Fruit fly (Drosophila melanogaster) whole organism, wandering third instar larva: ENCODE data around the gene gNacalpha.

ENCODE experiments used
- Vsx2 ChIP-seq: fragments of 200-300, 225-300 bp; sonication (Bioruptor generic); optimal IDR thresholded peaks from 2 replicates; lab custom pipeline; 2018; ENCODE audit warnings: missing biosample characterization, missing genetic modification characterization; ENCODE audit not compliant: partially characterized antibody
- ey ChIP-seq: fragments of 200-800 bp; sonication (Bioruptor generic); optimal IDR thresholded peaks from 2 replicates; lab custom pipeline; 2016; ENCODE audit warnings: missing biosample characterization, missing genetic modification characterization
- h ChIP-seq: fragments of 200-800 bp; sonication (Bioruptor generic); optimal IDR thresholded peaks from 3 replicates; lab custom pipeline; 2016; ENCODE audit warnings: missing biosample characterization, mild to moderate bottlenecking, missing genetic modification characterization
- pan ChIP-seq: fragments of >200 bp; optimal IDR thresholded peaks from 2 replicates; lab custom pipeline; 2017

dm6 chr2L:1064544-1064943, 27.5 kb downstream of the gNacalpha start:
- TF ChIP-seq Vsx2 (GFP tag; lab: Kevin White, UChicago) = no peak
- no peak for TF ChIP-seq ey (GFP tag; lab: Kevin White, UChicago)
- no peak for TF ChIP-seq h (GFP tag; lab: Kevin White, UChicago)
- no peak for TF ChIP-seq pan (lab: Kevin White, UChicago)
